Worm (Caenorhabditis elegans) whole organism, early embryonic: ENCODE measurements around the gene C56G3.2.

Experiments
- aly-1 ChIP-seq: sonication (generic microtip); optimal IDR thresholded peaks from 2 replicates; lab custom pipeline; 2016; ENCODE audit warnings: missing genetic modification characterization, missing compliant biosample characterization
- ama-1 ChIP-seq: fragments of 150-350 bp; optimal IDR thresholded peaks from 2 replicates; lab custom pipeline; 2014

- TF ChIP-seq aly-1 (tag; lab: Kevin White, UChicago) (no peak), ama-1 (no peak)
These were observed 31.1 kb upstream of the C56G3.2 start, which contains the start of gene epg-7 for ce11 chrX:7334302-7334724.
